Worm (Caenorhabditis elegans): Measurements from ENCODE around the gene str-229.

- TF ChIP-seq lsy-2 (tag; optimal IDR thresholded peaks at IDR 0.05) (no peak), lin-39 (tag; optimal IDR thresholded peaks at IDR 0.05) (no peak), cey-2 (tag; optimal IDR thresholded peaks at IDR 0.05; ENCODE audit: borderline replicate concordance, insufficient read depth) (no peak), nhr-28 (tag; optimal IDR thresholded peaks at IDR 0.05) (no peak), skn-1 (tag; optimal IDR thresholded peaks at IDR 0.05) (no peak), F26F4.8 (GFP tag; conservative IDR thresholded peaks at IDR 0.05) (no peak), rbr-2 (tag; optimal IDR thresholded peaks at IDR 0.05) (no peak)
Observed at ce11 chrV:3943364-3943763, 41.0 kb upstream of the str-229 start.
